Fruit fly (Drosophila melanogaster): ENCODE data around the gene CG7044.

CG7044 gene

DNA sequence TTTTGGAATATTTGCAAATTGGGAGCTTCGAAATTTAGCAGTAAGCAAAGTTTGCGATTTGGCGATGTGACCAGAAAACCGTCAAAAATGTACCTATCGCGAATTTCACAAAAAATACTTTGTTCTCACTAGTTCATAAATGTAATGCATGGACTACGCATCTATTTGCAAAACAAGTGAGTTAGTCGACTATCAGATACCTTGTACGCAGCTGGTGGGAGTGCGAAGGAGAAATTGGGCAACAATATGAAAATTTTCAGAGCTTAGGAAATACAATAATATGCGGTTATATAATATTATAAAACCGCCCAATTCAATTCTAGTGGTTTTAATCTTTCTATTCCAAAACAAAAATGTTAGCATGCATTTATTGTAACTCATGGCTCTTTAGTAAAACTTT is 17.3 kb upstream of the CG7044 start, which contains the start of gene Bdbt (continued):
- TF ChIP-seq CG17361 (GFP tag; IDR thresholded peaks at IDR 0.05) (no peak), amos (GFP tag; IDR thresholded peaks at IDR 0.05; ENCODE audit: partially characterized antibody) (peak; percentile 68), Hand (GFP tag; optimal IDR thresholded peaks at IDR 0.05) (no peak), unc-4 (GFP tag; IDR thresholded peaks at IDR 0.05; ENCODE audit: partially characterized antibody) (peak; percentile 53), CG32772 (GFP tag; IDR thresholded peaks at IDR 0.05) (no peak), jing (GFP tag; optimal IDR thresholded peaks at IDR 0.05) (no peak), D19B (GFP tag; optimal IDR thresholded peaks at IDR 0.05) (peak; percentile 94), CG4854 (GFP tag; optimal IDR thresholded peaks at IDR 0.05) (no peak), Hr39 (optimal IDR thresholded peaks at IDR 0.05) (no peak), CG2889 (GFP tag; IDR thresholded peaks at IDR 0.05) (no peak), hth (optimal IDR thresholded peaks at IDR 0.05) (no peak), CG8478 (optimal IDR thresholded peaks at IDR 0.05) (no peak), NfI (GFP tag; optimal IDR thresholded peaks at IDR 0.05) (peak; percentile 10), jigr1 (GFP tag; IDR thresholded peaks at IDR 0.05) (no peak), CG2875 (GFP tag; optimal IDR thresholded peaks at IDR 0.05) (no peak), HLHmδ (GFP tag; optimal IDR thresholded peaks at IDR 0.05) (no peak), CG14860 (GFP tag; IDR thresholded peaks at IDR 0.05; ENCODE audit: partially characterized antibody) (peak; percentile 91), HLH3B (GFP tag; IDR thresholded peaks at IDR 0.05) (peak; percentile 41), CG8944 (GFP tag; optimal IDR thresholded peaks at IDR 0.05) (peak; percentile 6), CG31365 (tag; optimal IDR thresholded peaks at IDR 0.05) (no peak), danr (GFP tag; IDR thresholded peaks at IDR 0.05) (no peak), Dbx (GFP tag; IDR thresholded peaks at IDR 0.05) (0 out of 3 replicates have a peak, but pooled peaks have one; percentile 55), Drgx (GFP tag; IDR thresholded peaks at IDR 0.05) (no peak), CG4730 (GFP tag; IDR thresholded peaks at IDR 0.05) (no peak), Poxn (GFP tag; IDR thresholded peaks at IDR 0.05) (no peak), chm (GFP tag; IDR thresholded peaks at IDR 0.05) (no peak), CG11504 (tag; optimal IDR thresholded peaks at IDR 0.05) (no peak), CG17612 (GFP tag; IDR thresholded peaks at IDR 0.05) (no peak), Ets97D (GFP tag; optimal IDR thresholded peaks at IDR 0.05) (peak; percentile 52), sna (GFP tag; IDR thresholded peaks at IDR 0.05; ENCODE audit: partially characterized antibody) (peak; percentile 67), CG9727 (GFP tag; optimal IDR thresholded peaks at IDR 0.05) (peak; percentile 8), CG7839 (tag; optimal IDR thresholded peaks at IDR 0.05) (no peak), knrl (GFP tag; IDR thresholded peaks at IDR 0.05; ENCODE audit: partially characterized antibody) (peak; percentile 54; the same call in 2 of the 3 replicates), crp (GFP tag; optimal IDR thresholded peaks at IDR 0.05) (no peak), zen2 (GFP tag; IDR thresholded peaks at IDR 0.05; ENCODE audit: partially characterized antibody) (peak; percentile 63), ato (GFP tag; IDR thresholded peaks at IDR 0.05; ENCODE audit: partially characterized antibody) (peak; percentile 81), HLH4C (GFP tag; IDR thresholded peaks at IDR 0.05; ENCODE audit: partially characterized antibody) (peak; percentile 98), cas (GFP tag; IDR thresholded peaks at IDR 0.05) (no peak), Hey (tag; optimal IDR thresholded peaks at IDR 0.05) (no peak), ewg (GFP tag; optimal IDR thresholded peaks at IDR 0.05) (no peak), repo (GFP tag; optimal IDR thresholded peaks at IDR 0.05) (no peak), her (GFP tag; optimal IDR thresholded peaks at IDR 0.05) (no peak), ro (GFP tag; IDR thresholded peaks at IDR 0.05) (no peak), crc (GFP tag; optimal IDR thresholded peaks at IDR 0.05) (no peak), Mrtf (GFP tag; IDR thresholded peaks at IDR 0.05) (no peak), psq (GFP tag; optimal IDR thresholded peaks at IDR 0.05) (no peak), CG12104 (GFP tag; optimal IDR thresholded peaks at IDR 0.05) (no peak), schlank (tag; optimal IDR thresholded peaks at IDR 0.05) (no peak), Gsc (GFP tag; IDR thresholded peaks at IDR 0.05) (no peak), cad (GFP tag; optimal IDR thresholded peaks at IDR 0.05) (no peak), so (GFP tag; IDR thresholded peaks at IDR 0.05) (no peak), CG12299 (tag; optimal IDR thresholded peaks at IDR 0.05) (no peak)
